Worm (Caenorhabditis elegans) whole organism, young adult: ENCODE measurements around the gene M03D4.4.
"Not testable (repeated sequence)": the region's sequence is repeated elsewhere in the genome, so short reads cannot be mapped to it uniquely, and the experiment has no call there.

Source experiments
- ama-1 ChIP-seq, 3 experiments: fragments of 150-350 bp in 1 of 3; sonication (generic microtip) in 2 of 3; optimal IDR thresholded peaks; 2 replicates each; lab custom pipeline; 2014 to 2018; ENCODE audit warnings: missing biosample characterization in 2 of 3, missing genetic modification characterization in 2 of 3, missing genetic modification reagents in 2 of 3
- ccch-3 ChIP-seq: fragments of 200-800 bp; sonication (Bioruptor generic); optimal IDR thresholded peaks from 2 replicates; lab custom pipeline; 2018; ENCODE audit warnings: mild to moderate bottlenecking, missing genetic modification characterization, missing compliant biosample characterization
- rcor-1 ChIP-seq: fragments of 200-800 bp; sonication (Bioruptor generic); IDR thresholded peaks from 2 replicates; pipeline ENCODE4 v1.3.6; 2022; ENCODE audit warnings: missing genetic modification reagents, missing genetic modification characterization, missing compliant biosample characterization
- sea-2 ChIP-seq: fragments of 200-800 bp; sonication (Bioruptor generic); IDR thresholded peaks from 2 replicates; pipeline ENCODE4 v1.3.6; 2022; ENCODE audit warnings: missing genetic modification characterization, missing compliant biosample characterization
- snpc-1.1 ChIP-seq: sonication (generic microtip); optimal IDR thresholded peaks from 2 replicates; lab custom pipeline; 2017; ENCODE audit warnings: missing genetic modification characterization, mild to moderate bottlenecking, missing compliant biosample characterization, antibody characterized with exemption, moderate library complexity, missing genotype, missing genetic modification reagents; ENCODE audit not compliant: insufficient read depth
- snpc-4 ChIP-seq, 5 experiments: fragments of 150-350 bp in 1 of 5; sonication (generic microtip) in 4 of 5; optimal IDR thresholded peaks; 2 replicates each; lab custom pipeline; 2014 to 2018; ENCODE audit warnings: missing genetic modification characterization in 5 of 5, missing biosample characterization in 3 of 5, antibody characterized with exemption in 2 of 5, mild to moderate bottlenecking in 2 of 5, missing compliant biosample characterization in 2 of 5, missing genotype in 2 of 5, moderate library complexity in 2 of 5, missing genetic modification reagents in 1 of 5

DNA sequence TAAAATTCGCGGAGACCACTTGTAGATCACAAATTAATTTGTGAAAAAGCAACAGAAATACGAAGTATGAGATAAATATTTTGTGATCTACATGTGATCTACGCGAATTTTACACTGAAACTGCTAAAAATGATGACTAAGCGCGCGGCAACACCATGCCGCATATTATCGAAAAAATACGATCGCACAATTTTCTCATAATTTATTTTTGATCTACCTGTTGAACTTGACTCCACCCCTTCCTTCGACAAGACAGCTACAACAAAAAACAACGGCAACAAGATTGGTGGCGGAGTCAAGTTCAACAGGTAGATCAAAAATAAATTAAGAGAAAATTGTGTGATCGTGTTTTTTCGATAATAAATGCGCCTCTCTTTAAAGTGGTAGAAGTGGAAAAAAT lies 37.6 kb downstream of the M03D4.4 start:
- not testable (repeated sequence) for TF ChIP-seq sea-2 (GFP tag; lab: Robert Waterston, UW); ccch-3; snpc-4 (GFP tag; optimal IDR thresholded peaks at IDR 0.05; lab: Kevin White, UChicago); snpc-4 (tag; optimal IDR thresholded peaks at IDR 0.05; lab: Kevin White, UChicago); rcor-1 (GFP tag; lab: Robert Waterston, UW); ama-1 (optimal IDR thresholded peaks at IDR 0.05; lab: Kevin White, UChicago); ama-1 (GFP tag; optimal IDR thresholded peaks at IDR 0.05; lab: Kevin White, UChicago); snpc-1.1 (tag; lab: Kevin White, UChicago)
